Worm (Caenorhabditis elegans) whole organism, young adult: Measurements from ENCODE around the gene K12H4.7.

Experiments
- D2030.7 ChIP-seq: fragments of 200-800 bp; sonication (Bioruptor generic); IDR thresholded peaks from 2 replicates; pipeline ENCODE4 v1.3.6; 2022; ENCODE audit warnings: missing genetic modification reagents, missing genetic modification characterization, missing compliant biosample characterization
- F23B12.7 ChIP-seq: sonication (generic microtip); optimal IDR thresholded peaks from 2 replicates; lab custom pipeline; 2017; ENCODE audit warnings: missing genetic modification characterization, mild to moderate bottlenecking, missing compliant biosample characterization, antibody characterized with exemption, moderate library complexity; ENCODE audit not compliant: insufficient read depth
- F52B5.7 ChIP-seq: sonication (generic microtip); optimal IDR thresholded peaks from 2 replicates; lab custom pipeline; 2016; ENCODE audit warnings: mild to moderate bottlenecking, missing genetic modification characterization, missing compliant biosample characterization
- Y53G8AR.9 ChIP-seq: fragments of 200-800 bp; sonication (Bioruptor generic); conservative IDR thresholded peaks from 2 replicates; pipeline ENCODE4 v1.3.6; 2022; ENCODE audit warnings: missing genetic modification reagents, missing genetic modification characterization, missing compliant biosample characterization
- ama-1 ChIP-seq, 3 experiments: fragments of 150-350 bp in 1 of 3; sonication (generic microtip) in 2 of 3; optimal IDR thresholded peaks; 2 replicates each; lab custom pipeline; 2014 to 2018; ENCODE audit warnings: missing biosample characterization in 2 of 3, missing genetic modification characterization in 2 of 3, missing genetic modification reagents in 2 of 3
- fkh-3 ChIP-seq: sonication (generic microtip); optimal IDR thresholded peaks from 2 replicates; lab custom pipeline; 2016; ENCODE audit warnings: mild to moderate bottlenecking, missing genetic modification characterization, missing compliant biosample characterization
- hlh-26 ChIP-seq: fragments of 200-800 bp; sonication (Bioruptor generic); conservative IDR thresholded peaks from 2 replicates; pipeline ENCODE4 v1.3.6; 2022; ENCODE audit warnings: missing genetic modification reagents, missing genetic modification characterization, missing compliant biosample characterization
- hmg-20 ChIP-seq: fragments of 200-800 bp; sonication (Bioruptor generic); IDR thresholded peaks from 2 replicates; pipeline ENCODE4 v1.3.6; 2022; ENCODE audit warnings: missing genetic modification reagents, missing genetic modification characterization, missing compliant biosample characterization
- madf-6 ChIP-seq: fragments of 200-800 bp; sonication (Bioruptor generic); IDR thresholded peaks from 2 replicates; pipeline ENCODE4 v1.3.6; 2022; ENCODE audit warnings: missing genetic modification reagents, missing genetic modification characterization, missing compliant biosample characterization
- pha-4 ChIP-seq: fragments of 150-350 bp; sonication (generic microtip); optimal IDR thresholded peaks from 2 replicates; lab custom pipeline; 2014; ENCODE audit warnings: missing biosample characterization, missing genetic modification reagents, missing genetic modification characterization
- unc-62 ChIP-seq: fragments of 150-350 bp; optimal IDR thresholded peaks from 2 replicates; lab custom pipeline; 2014; ENCODE audit warnings: missing biosample characterization, missing genetic modification reagents, missing genetic modification characterization

DNA sequence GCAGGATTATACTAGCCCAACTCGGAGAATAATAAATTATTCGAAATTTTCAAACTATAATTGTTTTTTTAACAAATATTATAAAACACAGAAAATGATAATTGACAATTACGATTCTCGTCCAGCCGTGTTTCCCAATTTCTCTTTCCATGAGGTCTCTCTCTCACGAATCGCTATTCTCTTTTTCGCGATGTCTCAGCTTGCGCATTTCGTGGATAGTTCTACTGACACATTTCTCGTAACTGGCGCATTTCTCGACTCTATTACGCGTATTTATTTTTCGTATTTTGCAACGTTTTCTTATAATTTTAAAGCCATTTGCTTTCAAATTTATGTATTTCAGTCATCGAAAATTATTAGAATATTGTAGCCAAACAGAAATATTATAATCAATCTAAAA lies 7.1 kb downstream of the K12H4.7 start:
- TF ChIP-seq pha-4 = peak; percentile 95
- TF ChIP-seq madf-6 = no peak; the same call in none of the 2 replicates
- no peak for TF ChIP-seq ama-1 (optimal IDR thresholded peaks at IDR 0.05; lab: Kevin White, UChicago)
- TF ChIP-seq ama-1 (GFP tag; optimal IDR thresholded peaks at IDR 0.05; lab: Kevin White, UChicago) = no peak
- no peak for TF ChIP-seq fkh-3 (tag; lab: Kevin White, UChicago)
- peak; percentile 97 for TF ChIP-seq D2030.7 (GFP tag; lab: Robert Waterston, UW)
- TF ChIP-seq hmg-20 (GFP tag; lab: Robert Waterston, UW) = peak; percentile 81
- TF ChIP-seq F23B12.7 (tag; lab: Kevin White, UChicago) = peak; percentile 99
- TF ChIP-seq unc-62 (GFP tag; lab: Kevin White, UChicago) = peak; percentile 71
- TF ChIP-seq hlh-26 (GFP tag; lab: Robert Waterston, UW) = no peak
- TF ChIP-seq F52B5.7 (tag; lab: Kevin White, UChicago) = no peak
- TF ChIP-seq Y53G8AR.9 = peak; percentile 92
